Worm (Caenorhabditis elegans) whole organism, L2 larva: ENCODE results near the gene ZC190.8.
"Not testable (repeated sequence)": the region's sequence is repeated elsewhere in the genome, so short reads cannot be mapped to it uniquely, and the experiment has no call there.

Experiments used
- F13H6.1 ChIP-seq: sonication (generic microtip); optimal IDR thresholded peaks from 2 replicates; lab custom pipeline; 2016; ENCODE audit warnings: missing genetic modification characterization, missing compliant biosample characterization
- Y55F3AM.14 ChIP-seq: fragments of 200-800 bp; sonication (Bioruptor generic); optimal IDR thresholded peaks from 2 replicates; lab custom pipeline; 2018; ENCODE audit warnings: mild to moderate bottlenecking, missing genetic modification characterization, missing compliant biosample characterization
- ZK546.5 ChIP-seq: sonication (generic microtip); optimal IDR thresholded peaks from 2 replicates; lab custom pipeline; 2017; ENCODE audit warnings: missing biosample characterization, missing genetic modification characterization
- aly-2 ChIP-seq: fragments of 150-350 bp; optimal IDR thresholded peaks from 2 replicates; lab custom pipeline; 2014; ENCODE audit warnings: missing biosample characterization, missing genetic modification characterization
- blmp-1 ChIP-seq: sonication (generic microtip); optimal IDR thresholded peaks from 2 replicates; lab custom pipeline; 2017; ENCODE audit warnings: missing genetic modification characterization, mild to moderate bottlenecking, missing compliant biosample characterization, antibody characterized with exemption, moderate library complexity; ENCODE audit not compliant: insufficient read depth
- ceh-16 ChIP-seq: fragments of 150-350 bp; optimal IDR thresholded peaks from 2 replicates; lab custom pipeline; 2014; ENCODE audit warnings: missing biosample characterization, missing genetic modification characterization
- ceh-82 ChIP-seq: fragments of 150-350 bp; optimal IDR thresholded peaks from 2 replicates; lab custom pipeline; 2014; ENCODE audit warnings: missing biosample characterization, missing genetic modification characterization
- crh-2 ChIP-seq: sonication (generic microtip); optimal IDR thresholded peaks from 2 replicates; lab custom pipeline; 2017; ENCODE audit warnings: missing biosample characterization, missing genetic modification characterization
- egl-27 ChIP-seq: sonication (generic microtip); optimal IDR thresholded peaks from 3 replicates; lab custom pipeline; 2017; ENCODE audit warnings: missing biosample characterization, missing genetic modification reagents, missing genetic modification characterization
- elt-1 ChIP-seq: fragments of 150-350 bp; optimal IDR thresholded peaks from 2 replicates; lab custom pipeline; 2014; ENCODE audit warnings: missing biosample characterization, missing genetic modification characterization
- fos-1 ChIP-seq: fragments of 150-350 bp; optimal IDR thresholded peaks from 2 replicates; lab custom pipeline; 2014; ENCODE audit warnings: missing biosample characterization, missing genetic modification characterization
- lin-11 ChIP-seq: fragments of 150-350 bp; sonication (generic microtip); optimal IDR thresholded peaks from 2 replicates; lab custom pipeline; 2014; ENCODE audit warnings: missing biosample characterization, missing genetic modification characterization, inconsistent platforms, mixed read lengths
- lin-39 ChIP-seq: fragments of 150-350 bp; optimal IDR thresholded peaks from 2 replicates; lab custom pipeline; 2014; ENCODE audit warnings: missing biosample characterization, missing genetic modification reagents, missing genetic modification characterization
- lsy-2 ChIP-seq, 2 experiments: fragments of 150-350 bp in 1 of 2; sonication (generic microtip) in 1 of 2; optimal IDR thresholded peaks; 2 replicates each; lab custom pipeline; 2014 to 2017; ENCODE audit warnings: missing biosample characterization in 2 of 2, missing genetic modification characterization in 2 of 2
- mdl-1 ChIP-seq, 2 experiments: fragments of 150-350 bp in 1 of 2; sonication (generic microtip) in 1 of 2; optimal IDR thresholded peaks; 2 replicates each; lab custom pipeline; 2017; ENCODE audit warnings: missing biosample characterization in 2 of 2, missing genetic modification characterization in 2 of 2
- nhr-11 ChIP-seq: fragments of 150-350 bp; optimal IDR thresholded peaks from 2 replicates; lab custom pipeline; 2014; ENCODE audit warnings: missing biosample characterization, missing genetic modification characterization
- nhr-12 ChIP-seq: fragments of 150-350 bp; optimal IDR thresholded peaks from 2 replicates; lab custom pipeline; 2014; ENCODE audit warnings: missing biosample characterization, missing genetic modification characterization
- nhr-129 ChIP-seq: fragments of 150-350 bp; optimal IDR thresholded peaks from 2 replicates; lab custom pipeline; 2014; ENCODE audit warnings: missing biosample characterization, missing genetic modification characterization
- nhr-21 ChIP-seq: fragments of 150-350 bp; optimal IDR thresholded peaks from 2 replicates; lab custom pipeline; 2014; ENCODE audit warnings: missing biosample characterization, missing genetic modification characterization
- nhr-23 ChIP-seq: fragments of 150-350 bp; optimal IDR thresholded peaks from 2 replicates; lab custom pipeline; 2014; ENCODE audit warnings: missing biosample characterization, missing genetic modification reagents, missing genetic modification characterization
- nhr-25 ChIP-seq: fragments of 150-350 bp; sonication (generic microtip); optimal IDR thresholded peaks from 3 replicates; lab custom pipeline; 2014; ENCODE audit warnings: missing biosample characterization, missing genetic modification characterization
- peb-1 ChIP-seq: fragments of 150-350 bp; optimal IDR thresholded peaks from 2 replicates; lab custom pipeline; 2014; ENCODE audit warnings: missing biosample characterization, missing genetic modification characterization
- sem-4 ChIP-seq: fragments of 150-350 bp; optimal IDR thresholded peaks from 2 replicates; lab custom pipeline; 2014; ENCODE audit warnings: missing biosample characterization, missing genetic modification reagents, missing genetic modification characterization
- skn-1 ChIP-seq: sonication (generic microtip); optimal IDR thresholded peaks from 2 replicates; lab custom pipeline; 2017; ENCODE audit warnings: missing biosample characterization, missing genetic modification characterization
- sma-3 ChIP-seq: sonication (generic microtip); optimal IDR thresholded peaks from 2 replicates; lab custom pipeline; 2016; ENCODE audit warnings: missing genetic modification reagents, missing genetic modification characterization, missing compliant biosample characterization
- sma-9 ChIP-seq, 2 experiments: fragments of 150-350 bp in 1 of 2; sonication (generic microtip) in 1 of 2; optimal IDR thresholded peaks; 2 replicates each; lab custom pipeline; 2014 to 2016; ENCODE audit warnings: missing genetic modification characterization in 2 of 2, mild to moderate bottlenecking in 1 of 2, missing biosample characterization in 1 of 2, missing compliant biosample characterization in 1 of 2, missing genetic modification reagents in 1 of 2, moderate library complexity in 1 of 2
- unc-39 ChIP-seq: fragments of 150-350 bp; optimal IDR thresholded peaks from 2 replicates; lab custom pipeline; 2014; ENCODE audit warnings: missing biosample characterization, missing genetic modification characterization
- unc-55 ChIP-seq: fragments of 150-350 bp; sonication (generic microtip); optimal IDR thresholded peaks from 3 replicates; lab custom pipeline; 2014; ENCODE audit warnings: missing biosample characterization, missing genetic modification reagents, missing genetic modification characterization
- unc-62 ChIP-seq: fragments of 150-350 bp; optimal IDR thresholded peaks from 2 replicates; lab custom pipeline; 2014; ENCODE audit warnings: missing biosample characterization, missing genetic modification reagents, missing genetic modification characterization
- zag-1 ChIP-seq: fragments of 150-350 bp; optimal IDR thresholded peaks from 2 replicates; lab custom pipeline; 2014; ENCODE audit warnings: missing biosample characterization, missing genetic modification characterization
- ztf-1 ChIP-seq: fragments of 200-800 bp; sonication (Bioruptor generic); conservative IDR thresholded peaks from 2 replicates; pipeline ENCODE4 v1.3.6; 2022; ENCODE audit warnings: missing genetic modification characterization, missing compliant biosample characterization
- ztf-11 ChIP-seq: sonication (generic microtip); optimal IDR thresholded peaks from 2 replicates; lab custom pipeline; 2017; ENCODE audit warnings: missing biosample characterization, missing genetic modification characterization
- ztf-4 ChIP-seq: fragments of 150-350 bp; optimal IDR thresholded peaks from 2 replicates; lab custom pipeline; 2014; ENCODE audit warnings: missing biosample characterization, missing genetic modification characterization

The ZC190.8 gene

DNA sequence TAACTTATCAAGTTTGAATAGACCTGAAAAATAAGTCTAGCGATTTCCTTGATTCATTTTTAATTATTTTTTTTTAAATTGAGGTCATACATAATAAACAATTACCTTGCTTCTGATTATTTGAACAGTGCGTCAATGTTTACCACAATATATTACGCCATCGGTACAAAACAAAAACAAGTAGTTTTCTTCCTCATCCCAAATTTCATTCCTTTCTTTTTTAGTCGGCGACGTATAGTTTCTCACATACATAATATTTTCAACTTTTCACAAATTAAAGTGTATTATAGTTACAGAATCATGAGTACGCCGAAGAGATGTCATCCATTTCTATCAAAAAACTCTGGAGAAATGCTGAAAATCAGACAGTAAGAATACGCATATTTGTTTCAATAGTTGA is 38.6 kb upstream of the ZC190.8 start, which contains the start of gene droe-8:
TSS of gene droe-8 (plus strand) at position 301 of the 400 bp plus-strand sequence.
- TF ChIP-seq nhr-25 (tag; lab: Kevin White, UChicago); zag-1; nhr-129: not testable (repeated sequence)

DNA sequence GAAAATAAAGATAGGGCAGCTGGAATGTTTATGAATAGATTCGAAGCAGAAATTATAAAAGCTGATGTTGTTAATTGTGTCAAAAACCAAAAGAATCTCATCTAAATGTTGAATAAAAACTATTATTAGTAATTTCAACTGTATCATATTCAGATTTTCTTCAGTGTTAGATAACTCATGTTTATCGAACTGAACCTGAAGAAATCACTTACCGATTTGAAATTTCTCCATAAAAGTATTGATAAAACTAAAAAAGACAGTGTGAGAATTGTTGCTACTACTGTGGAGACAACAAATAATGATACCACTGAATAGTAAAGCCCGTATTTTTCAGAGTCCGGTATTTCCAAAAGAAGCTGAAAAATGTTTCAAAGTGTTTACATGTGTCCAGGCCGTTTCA is 34.6 kb upstream of the ZC190.8 start, which contains the start of gene ZC196.8:
TSS of gene ZC196.8 (minus strand) at position 101 of the 400 bp plus-strand sequence.
- not testable (repeated sequence) for TF ChIP-seq lin-11 (tag; lab: Kevin White, UChicago); nhr-129; lsy-2 (tag; optimal IDR thresholded peaks at IDR 0.05; lab: Kevin White, UChicago)

DNA sequence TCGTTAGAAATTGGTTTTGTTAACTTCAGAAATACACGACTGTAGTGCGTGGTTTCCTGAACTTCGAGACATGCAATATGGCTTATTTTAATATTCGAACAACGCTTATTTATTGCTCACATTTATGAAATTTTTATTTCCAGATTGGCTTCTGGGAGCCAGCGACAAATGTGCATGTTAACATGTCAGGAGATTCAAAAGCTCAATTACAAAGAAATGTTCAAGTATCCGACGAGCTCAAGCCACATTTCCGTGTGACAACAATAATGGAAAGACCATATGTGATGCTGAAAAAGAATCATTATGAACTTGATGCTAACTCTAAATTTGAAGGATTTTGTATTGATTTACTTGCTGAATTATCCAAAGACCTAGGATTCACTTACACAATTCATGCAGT is 30.8 kb upstream of the ZC190.8 start:
- TF ChIP-seq ztf-11 (tag; lab: Kevin White, UChicago) = no peak
- TF ChIP-seq aly-2 (tag; lab: Kevin White, UChicago) = no peak
- no peak for TF ChIP-seq lsy-2 (tag; optimal IDR thresholded peaks at IDR 0.05; lab: Kevin White, UChicago)
- TF ChIP-seq unc-39 (tag; lab: Kevin White, UChicago) = no peak
- TF ChIP-seq blmp-1 (tag; lab: Kevin White, UChicago) = no peak
- TF ChIP-seq ztf-4 (tag; lab: Kevin White, UChicago) = no peak
- TF ChIP-seq lin-39 (tag; lab: Kevin White, UChicago) = no peak
- TF ChIP-seq sma-9 (GFP tag; optimal IDR thresholded peaks at IDR 0.05; lab: Kevin White, UChicago) = no peak
- TF ChIP-seq sma-9 (tag; optimal IDR thresholded peaks at IDR 0.05; lab: Kevin White, UChicago) = no peak
- no peak for TF ChIP-seq unc-55 (GFP tag; lab: Kevin White, UChicago)
- TF ChIP-seq F13H6.1 (tag; lab: Kevin White, UChicago) = no peak
- TF ChIP-seq Y55F3AM.14 (GFP tag; lab: Kevin White, UChicago) = no peak
- no peak for TF ChIP-seq nhr-129
- TF ChIP-seq skn-1 (tag; lab: Kevin White, UChicago) = no peak
- TF ChIP-seq ztf-1 (GFP tag; lab: Robert Waterston, UW) = no peak
- TF ChIP-seq ZK546.5 = no peak
- no peak for TF ChIP-seq nhr-21
- TF ChIP-seq fos-1 (tag; lab: Kevin White, UChicago) = no peak
- TF ChIP-seq ceh-82 (tag; lab: Kevin White, UChicago) = no peak
- TF ChIP-seq peb-1 (tag; lab: Kevin White, UChicago) = no peak

DNA sequence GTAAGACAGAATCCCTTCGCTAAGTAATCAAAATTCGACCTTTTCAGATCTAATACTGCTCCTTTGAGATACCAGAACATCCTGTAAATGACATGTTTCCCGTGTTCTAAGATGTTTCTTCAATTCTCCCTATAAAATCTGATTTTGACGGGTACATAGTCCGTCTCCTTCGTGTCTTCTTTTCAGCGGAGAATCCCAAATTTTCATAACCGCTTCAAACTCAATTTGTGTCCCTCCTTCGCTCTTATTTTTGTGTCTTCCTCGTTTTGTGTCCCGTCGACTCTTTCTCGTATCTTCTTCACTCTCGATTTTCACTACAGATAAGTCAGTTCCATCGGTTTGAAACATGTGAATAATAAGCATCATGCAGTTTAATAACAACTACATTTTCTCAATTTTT is 28.6 kb upstream of the ZC190.8 start, which contains the start of gene glr-5:
TSS of gene glr-5 (plus strand) at position 321 of the 400 bp plus-strand sequence.
- TF ChIP-seq nhr-12 (no peak), unc-62 (no peak), nhr-129 (no peak), elt-1 (tag; lab: Kevin White, UChicago) (no peak), sma-9 (GFP tag; optimal IDR thresholded peaks at IDR 0.05; lab: Kevin White, UChicago) (peak; percentile 45), sma-9 (tag; optimal IDR thresholded peaks at IDR 0.05; lab: Kevin White, UChicago) (no peak), ztf-11 (tag; lab: Kevin White, UChicago) (no peak), egl-27 (tag; lab: Kevin White, UChicago) (no peak), sem-4 (tag; lab: Kevin White, UChicago) (no peak)

DNA sequence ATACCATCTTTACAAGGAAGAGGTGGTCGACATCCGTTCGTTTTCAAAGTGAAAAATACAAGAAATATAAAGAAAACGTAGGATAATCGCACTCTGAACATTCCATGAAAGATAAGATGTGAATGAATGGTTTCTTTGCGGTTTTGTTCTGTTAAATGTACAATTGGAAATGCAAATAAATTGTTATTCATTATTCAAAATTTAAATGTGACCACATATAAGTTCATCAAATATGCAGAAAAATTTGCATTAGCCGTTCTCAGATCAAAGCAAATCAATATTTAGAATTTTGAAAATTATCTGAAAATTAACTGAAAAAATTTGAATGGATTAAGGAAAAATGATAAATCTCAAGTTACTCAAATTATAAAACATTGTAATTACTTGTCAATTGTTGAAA is 24.3 kb upstream of the ZC190.8 start, which contains the start of gene ZC178.2:
TSS of gene ZC178.2 (minus strand) at position 101 of the 400 bp plus-strand sequence.
- TF ChIP-seq zag-1 = no peak
- TF ChIP-seq nhr-11 (tag; lab: Kevin White, UChicago) = no peak
- no peak for TF ChIP-seq lin-11 (tag; lab: Kevin White, UChicago)
- no peak for TF ChIP-seq ceh-16 (tag; lab: Kevin White, UChicago)
- no peak for TF ChIP-seq sma-3 (GFP tag; lab: Kevin White, UChicago)
- TF ChIP-seq mdl-1 (tag; optimal IDR thresholded peaks at IDR 0.05; lab: Kevin White, UChicago) = no peak
- no peak for TF ChIP-seq nhr-21
- TF ChIP-seq nhr-23 (tag; lab: Kevin White, UChicago) = no peak
- no peak for TF ChIP-seq unc-62
- no peak for TF ChIP-seq ceh-82 (tag; lab: Kevin White, UChicago)
- TF ChIP-seq sma-9 (GFP tag; optimal IDR thresholded peaks at IDR 0.05; lab: Kevin White, UChicago) = no peak
- no peak for TF ChIP-seq sma-9 (tag; optimal IDR thresholded peaks at IDR 0.05; lab: Kevin White, UChicago)
- TF ChIP-seq crh-2 (tag; lab: Kevin White, UChicago) = no peak
- no peak for TF ChIP-seq aly-2 (tag; lab: Kevin White, UChicago)
